Fruit fly (Drosophila melanogaster) whole organism, embryonic: ENCODE data around the gene Usp14.

Experiments used
- Atf3 ChIP-seq: fragments of 200-800 bp; sonication (Bioruptor generic); optimal IDR thresholded peaks from 3 replicates; lab custom pipeline; 2016; ENCODE audit warnings: missing biosample characterization, missing genetic modification characterization
- CG1024 ChIP-seq: fragments of 200-800 bp; sonication (Bioruptor generic); IDR thresholded peaks from 2 replicates; pipeline ENCODE4 v1.3.6; 2022; ENCODE audit warnings: missing biosample characterization, missing genetic modification characterization
- CG1233 ChIP-seq: fragments of 200-800 bp; sonication (Bioruptor generic); optimal IDR thresholded peaks from 4 replicates; lab custom pipeline; 2018; ENCODE audit warnings: missing biosample characterization, mild to moderate bottlenecking, missing genetic modification characterization
- CG15696 ChIP-seq: fragments of 200-800 bp; sonication (Bioruptor generic); optimal IDR thresholded peaks from 2 replicates; lab custom pipeline; 2019; ENCODE audit warnings: missing biosample characterization, mild to moderate bottlenecking, missing genetic modification characterization, moderate library complexity
- CG1602 ChIP-seq: fragments of 200-800 bp; sonication (Bioruptor generic); optimal IDR thresholded peaks from 3 replicates; lab custom pipeline; 2016; ENCODE audit warnings: missing biosample characterization, missing genetic modification characterization
- CG17186 ChIP-seq: fragments of 200-800 bp; sonication (Bioruptor generic); optimal IDR thresholded peaks from 3 replicates; lab custom pipeline; 2017; ENCODE audit warnings: missing biosample characterization, missing genetic modification reagents, missing genetic modification characterization
- CG17361 ChIP-seq: fragments of 200-800 bp; sonication (Bioruptor generic); IDR thresholded peaks from 3 replicates; pipeline ENCODE4 v1.3.6; 2022; ENCODE audit warnings: missing biosample characterization, missing genetic modification characterization
- CG17802 ChIP-seq: fragments of 200-800 bp; sonication (Bioruptor generic); optimal IDR thresholded peaks from 2 replicates; lab custom pipeline; 2018; ENCODE audit warnings: missing biosample characterization, mild to moderate bottlenecking, missing genetic modification characterization, moderate library complexity
- CG17912 ChIP-seq: fragments of 200-800 bp; sonication (Bioruptor generic); optimal IDR thresholded peaks from 2 replicates; lab custom pipeline; 2018; ENCODE audit warnings: missing biosample characterization, mild to moderate bottlenecking, missing genetic modification characterization
- CG18764 ChIP-seq: fragments of 200-800 bp; sonication (Bioruptor generic); optimal IDR thresholded peaks from 3 replicates; lab custom pipeline; 2016; ENCODE audit warnings: missing biosample characterization, missing genetic modification characterization
- CG2199 ChIP-seq: fragments of 200-800 bp; sonication (Bioruptor generic); IDR thresholded peaks from 3 replicates; pipeline ENCODE4 v1.3.6; 2022; ENCODE audit warnings: missing biosample characterization, missing genetic modification characterization
- CG34422 ChIP-seq: fragments of 200-800 bp; sonication (Bioruptor generic); IDR thresholded peaks from 3 replicates; pipeline ENCODE4 v1.3.6; 2022; ENCODE audit warnings: missing biosample characterization, missing genetic modification characterization
- CG4617 ChIP-seq: fragments of 200-800 bp; sonication (Bioruptor generic); optimal IDR thresholded peaks from 3 replicates; lab custom pipeline; 2016; ENCODE audit warnings: missing biosample characterization, missing genetic modification characterization, borderline replicate concordance
- CG6272 ChIP-seq: fragments of 200-800 bp; sonication (Bioruptor generic); IDR thresholded peaks from 2 replicates; pipeline ENCODE4 v1.3.6; 2022; ENCODE audit warnings: missing biosample characterization, missing genetic modification characterization
- CG6791 ChIP-seq: fragments of 200-800 bp; sonication (Bioruptor generic); IDR thresholded peaks from 3 replicates; pipeline ENCODE4 v1.3.6; 2022; ENCODE audit warnings: missing biosample characterization, missing genetic modification characterization; ENCODE audit not compliant: partially characterized antibody
- CG7745 ChIP-seq: fragments of 200-800 bp; sonication (Bioruptor generic); optimal IDR thresholded peaks from 2 replicates; lab custom pipeline; 2018; ENCODE audit warnings: missing biosample characterization, mild to moderate bottlenecking, missing genetic modification characterization, moderate library complexity
- CG7963 ChIP-seq: fragments of 200-800 bp; sonication (Bioruptor generic); IDR thresholded peaks from 3 replicates; pipeline ENCODE4 v1.3.6; 2022; ENCODE audit warnings: missing biosample characterization, missing genetic modification characterization; ENCODE audit not compliant: partially characterized antibody
- CG8478 ChIP-seq: fragments of >200 bp; optimal IDR thresholded peaks from 2 replicates; lab custom pipeline; 2018
- D19B ChIP-seq: fragments of 200-800 bp; sonication (Bioruptor generic); optimal IDR thresholded peaks from 2 replicates; lab custom pipeline; 2017; ENCODE audit warnings: missing biosample characterization, mild to moderate bottlenecking, missing genetic modification characterization
- Dbx ChIP-seq: fragments of 200-800 bp; sonication (Bioruptor generic); IDR thresholded peaks from 3 replicates; pipeline ENCODE4 v1.3.6; 2022; ENCODE audit warnings: missing biosample characterization, missing genetic modification characterization
- Doc3 ChIP-seq: fragments of 200-800 bp; sonication (Bioruptor generic); IDR thresholded peaks from 3 replicates; pipeline ENCODE4 v1.3.6; 2022; ENCODE audit warnings: missing biosample characterization, missing genetic modification characterization; ENCODE audit not compliant: partially characterized antibody
- Dp ChIP-seq: fragments of 200-800 bp; sonication (Bioruptor generic); optimal IDR thresholded peaks from 2 replicates; lab custom pipeline; 2018; ENCODE audit warnings: missing biosample characterization, mild to moderate bottlenecking, missing genetic modification characterization, moderate library complexity
- Fer1 ChIP-seq: fragments of 200-800 bp; sonication (Bioruptor generic); optimal IDR thresholded peaks from 2 replicates; lab custom pipeline; 2017; ENCODE audit warnings: missing biosample characterization, mild to moderate bottlenecking, missing genetic modification characterization
- Fer2 ChIP-seq: fragments of 200-800 bp; sonication (Bioruptor generic); optimal IDR thresholded peaks from 2 replicates; lab custom pipeline; 2018; ENCODE audit warnings: missing biosample characterization, mild to moderate bottlenecking, missing genetic modification characterization, moderate library complexity
- Hand ChIP-seq: fragments of 200-800 bp; sonication (Bioruptor generic); optimal IDR thresholded peaks from 2 replicates; lab custom pipeline; 2017; ENCODE audit warnings: mild to moderate bottlenecking, missing biosample characterization, missing genetic modification reagents, missing genetic modification characterization
- Hmr ChIP-seq: fragments of 200-800 bp; sonication (Bioruptor generic); optimal IDR thresholded peaks from 3 replicates; lab custom pipeline; 2017; ENCODE audit warnings: mild to moderate bottlenecking, missing biosample characterization, missing genetic modification reagents, missing genetic modification characterization
- Hr78 ChIP-seq, 2 experiments: fragments of 200-800 bp in 1 of 2; fragments of >200 bp in 1 of 2; sonication (Bioruptor generic) in 1 of 2; optimal IDR thresholded peaks; 2 replicates each; lab custom pipeline; 2017 to 2019; ENCODE audit warnings: missing biosample characterization in 2 of 2, missing genetic modification characterization in 2 of 2, mild to moderate bottlenecking in 1 of 2, moderate library complexity in 1 of 2
- MTF-1 ChIP-seq: fragments of 200-800 bp; sonication (Bioruptor generic); optimal IDR thresholded peaks from 2 replicates; lab custom pipeline; 2018; ENCODE audit warnings: missing biosample characterization, mild to moderate bottlenecking, missing genetic modification characterization, borderline replicate concordance
- NK7.1 ChIP-seq: fragments of 200-800 bp; sonication (Bioruptor generic); optimal IDR thresholded peaks from 3 replicates; lab custom pipeline; 2016; ENCODE audit warnings: missing biosample characterization, missing genetic modification characterization
- PHDP ChIP-seq: fragments of 200-800 bp; sonication (Bioruptor generic); optimal IDR thresholded peaks from 3 replicates; lab custom pipeline; 2018; ENCODE audit warnings: missing biosample characterization, mild to moderate bottlenecking, missing genetic modification characterization, moderate library complexity
- Xrp1 ChIP-seq: fragments of 200-800 bp; sonication (Bioruptor generic); IDR thresholded peaks from 2 replicates; pipeline ENCODE4 v1.3.6; 2022; ENCODE audit warnings: missing biosample characterization, missing genetic modification characterization
- ab ChIP-seq: fragments of 200-800 bp; sonication (Bioruptor generic); optimal IDR thresholded peaks from 2 replicates; lab custom pipeline; 2016; ENCODE audit warnings: missing biosample characterization, missing genetic modification characterization
- ap ChIP-seq: fragments of 200-800 bp; sonication (Bioruptor generic); IDR thresholded peaks from 2 replicates; pipeline ENCODE4 v1.3.6; 2022; ENCODE audit warnings: missing biosample characterization, missing genetic modification characterization
- az2 ChIP-seq: fragments of 200-800 bp; sonication (Bioruptor generic); optimal IDR thresholded peaks from 3 replicates; lab custom pipeline; 2016; ENCODE audit warnings: missing biosample characterization, missing genetic modification characterization
- chm ChIP-seq: fragments of 200-800 bp; sonication (Bioruptor generic); IDR thresholded peaks from 2 replicates; pipeline ENCODE4 v1.3.6; 2022; ENCODE audit warnings: missing biosample characterization, missing genetic modification characterization
- exex ChIP-seq: fragments of 200-800 bp; sonication (Bioruptor generic); optimal IDR thresholded peaks from 4 replicates; lab custom pipeline; 2018; ENCODE audit warnings: missing biosample characterization, mild to moderate bottlenecking, missing genetic modification characterization, moderate library complexity
- eyg ChIP-seq: fragments of 200-800 bp; sonication (Bioruptor generic); optimal IDR thresholded peaks from 3 replicates; lab custom pipeline; 2016; ENCODE audit warnings: missing biosample characterization, missing genetic modification characterization
- fd64A ChIP-seq: fragments of 200-800 bp; sonication (Bioruptor generic); optimal IDR thresholded peaks from 3 replicates; lab custom pipeline; 2018; ENCODE audit warnings: missing biosample characterization, mild to moderate bottlenecking, missing genetic modification characterization
- gsb ChIP-seq: fragments of 200-800 bp; sonication (Bioruptor generic); IDR thresholded peaks from 2 replicates; pipeline ENCODE4 v1.3.6; 2022; ENCODE audit warnings: missing biosample characterization, missing genetic modification characterization
- gt ChIP-seq: fragments of 200-800 bp; sonication (Bioruptor generic); IDR thresholded peaks from 2 replicates; pipeline ENCODE4 v1.3.6; 2022; ENCODE audit warnings: missing biosample characterization, missing genetic modification characterization
- hkb ChIP-seq, 2 experiments: fragments of 200-800 bp in 1 of 2; fragments of >200 bp in 1 of 2; sonication (Bioruptor generic) in 1 of 2; IDR thresholded peaks in 1 of 2; optimal IDR thresholded peaks in 1 of 2; 2 replicates each; pipeline versions ENCODE4 v1.3.6 to Lab custom; 2017 to 2022; ENCODE audit warnings: missing biosample characterization in 1 of 2, missing genetic modification characterization in 1 of 2
- hth ChIP-seq: fragments of >200 bp; optimal IDR thresholded peaks from 2 replicates; lab custom pipeline; 2017; ENCODE audit warnings: inconsistent platforms
- lmd ChIP-seq: fragments of 200-800 bp; sonication (Bioruptor generic); IDR thresholded peaks from 2 replicates; pipeline ENCODE4 v1.3.6; 2022; ENCODE audit warnings: missing biosample characterization, missing genetic modification characterization
- lola ChIP-seq, 3 experiments: fragments of >200 bp in 2 of 3; fragments of 200-800 bp in 1 of 3; sonication (Bioruptor generic) in 1 of 3; optimal IDR thresholded peaks; 2 replicates each; lab custom pipeline; 2017 to 2019; ENCODE audit warnings: missing biosample characterization in 3 of 3, missing genetic modification characterization in 3 of 3, mild to moderate bottlenecking in 1 of 3, moderate library complexity in 1 of 3
- pita ChIP-seq: fragments of 200-800 bp; sonication (Bioruptor generic); optimal IDR thresholded peaks from 2 replicates; lab custom pipeline; 2017; ENCODE audit warnings: missing biosample characterization, mild to moderate bottlenecking, missing genetic modification characterization
- schlank ChIP-seq: fragments of 200-800 bp; sonication (Bioruptor generic); optimal IDR thresholded peaks from 2 replicates; lab custom pipeline; 2018; ENCODE audit warnings: missing biosample characterization, mild to moderate bottlenecking, missing genetic modification characterization
- shn ChIP-seq: fragments of 200-800 bp; sonication (Bioruptor generic); optimal IDR thresholded peaks from 3 replicates; lab custom pipeline; 2016; ENCODE audit warnings: missing biosample characterization, missing genetic modification characterization
- twi ChIP-seq: fragments of 200-800 bp; optimal IDR thresholded peaks from 2 replicates; lab custom pipeline; 2019; ENCODE audit warnings: missing biosample characterization, mild to moderate bottlenecking, missing genetic modification characterization, moderate library complexity
- zen ChIP-seq: fragments of 200-800 bp; sonication (Bioruptor generic); optimal IDR thresholded peaks from 3 replicates; lab custom pipeline; 2018; ENCODE audit warnings: missing biosample characterization, mild to moderate bottlenecking, missing genetic modification characterization, moderate library complexity
- zf30C ChIP-seq: fragments of 200-800 bp; sonication (Bioruptor generic); optimal IDR thresholded peaks from 3 replicates; lab custom pipeline; 2018; ENCODE audit warnings: missing biosample characterization, mild to moderate bottlenecking, missing genetic modification characterization

Usp14 gene

DNA sequence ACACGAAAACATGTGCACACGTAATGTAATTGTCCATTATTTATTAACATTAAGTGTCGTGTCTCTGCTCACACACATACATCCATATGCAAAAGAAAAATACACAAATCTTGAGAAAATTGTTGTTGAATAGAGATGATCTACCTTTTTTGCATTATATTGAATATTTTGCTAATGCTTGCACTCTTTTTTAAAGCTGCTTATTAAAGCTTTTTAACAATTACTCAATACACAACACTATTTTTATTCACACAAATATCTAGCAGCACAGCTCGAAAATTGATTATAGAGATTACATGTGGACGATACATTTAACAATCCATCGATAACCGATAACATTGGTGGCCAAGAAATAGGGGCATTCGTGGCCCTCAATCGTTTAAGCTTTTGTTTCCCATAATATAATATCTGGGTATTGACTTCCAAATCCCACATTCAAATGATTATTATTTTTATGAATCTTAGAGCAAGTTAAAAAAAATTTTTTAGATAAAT is 22.1 kb downstream of the Usp14 start, which contains the start of gene Ufd4:
Ufd4 (minus strand) TSS at position 300 of the 495 bp plus-strand sequence.
- no peak for TF ChIP-seq ab (GFP tag; lab: Kevin White, UChicago)
- peak; percentile 65 for TF ChIP-seq CG15696 (tag; lab: Kevin White, UChicago)
- TF ChIP-seq CG1024 (GFP tag; lab: Robert Waterston, UW): peak; percentile 80; the same call in 1 of the 2 replicates
- no peak for TF ChIP-seq CG34422 (GFP tag; lab: Robert Waterston, UW)
- TF ChIP-seq gsb (GFP tag; lab: Robert Waterston, UW): no peak
- TF ChIP-seq CG17186: no peak
- TF ChIP-seq CG1233 (GFP tag; lab: Kevin White, UChicago): peak; percentile 46
- no peak for TF ChIP-seq D19B
- no peak for TF ChIP-seq twi
- TF ChIP-seq lmd (GFP tag; lab: Robert Waterston, UW): no peak
- no peak for TF ChIP-seq MTF-1 (GFP tag; lab: Kevin White, UChicago)
- TF ChIP-seq lola (GFP tag; optimal IDR thresholded peaks at IDR 0.05; lab: Kevin White, UChicago): peak in 1 of 3 experiments; percentile 66
- TF ChIP-seq chm (GFP tag; lab: Robert Waterston, UW): no peak
- no peak for TF ChIP-seq fd64A (GFP tag; lab: Kevin White, UChicago)
- TF ChIP-seq Xrp1: peak; percentile 79
- no peak for TF ChIP-seq CG6272
- TF ChIP-seq Hmr (GFP tag; lab: Kevin White, UChicago): no peak
- TF ChIP-seq hkb (optimal IDR thresholded peaks at IDR 0.05; lab: Kevin White, UChicago): no peak
- TF ChIP-seq hkb (GFP tag; IDR thresholded peaks at IDR 0.05; lab: Robert Waterston, UW): peak; percentile 84
- TF ChIP-seq exex (tag; lab: Kevin White, UChicago): peak; percentile 53
- TF ChIP-seq pita (GFP tag; lab: Kevin White, UChicago): no peak
- peak; percentile 68 for TF ChIP-seq CG4617 (GFP tag; lab: Kevin White, UChicago)
- 0 out of 3 replicates have a peak, but pooled peaks have one; percentile 7 for TF ChIP-seq CG2199 (GFP tag; lab: Robert Waterston, UW)
- peak; percentile 50 for TF ChIP-seq CG18764 (GFP tag; lab: Kevin White, UChicago)
- peak; percentile 46 for TF ChIP-seq CG1602
- TF ChIP-seq CG17361 (GFP tag; lab: Robert Waterston, UW): no peak
- TF ChIP-seq CG8478: no peak
- TF ChIP-seq zen (tag; lab: Kevin White, UChicago): no peak
- TF ChIP-seq shn (GFP tag; lab: Kevin White, UChicago): peak; percentile 33
- peak; percentile 7 for TF ChIP-seq CG7745 (tag; lab: Kevin White, UChicago)
- TF ChIP-seq Fer1 (GFP tag; lab: Kevin White, UChicago): peak; percentile 76
- no peak for TF ChIP-seq hth
- no peak for TF ChIP-seq ap (GFP tag; lab: Robert Waterston, UW)
- TF ChIP-seq gt (GFP tag; lab: Robert Waterston, UW): no peak
- no peak for TF ChIP-seq PHDP
- no peak for TF ChIP-seq Fer2 (tag; lab: Kevin White, UChicago)
- no peak for TF ChIP-seq zf30C (GFP tag; lab: Kevin White, UChicago)
- no peak for TF ChIP-seq schlank (tag; lab: Kevin White, UChicago)
- no peak for TF ChIP-seq CG17912 (GFP tag; lab: Kevin White, UChicago)
- TF ChIP-seq Atf3 (GFP tag; lab: Kevin White, UChicago): no peak
- TF ChIP-seq CG6791 (GFP tag; lab: Robert Waterston, UW): no peak
- TF ChIP-seq CG17802 (tag; lab: Kevin White, UChicago): no peak
- TF ChIP-seq Hr78 (GFP tag; optimal IDR thresholded peaks at IDR 0.05; lab: Kevin White, UChicago): no peak
- TF ChIP-seq Dp (GFP tag; lab: Kevin White, UChicago): peak; percentile 16
- TF ChIP-seq NK7.1 (GFP tag; lab: Kevin White, UChicago): peak; percentile 16
- TF ChIP-seq Hand (GFP tag; lab: Kevin White, UChicago): peak; percentile 81
- TF ChIP-seq CG7963: no peak
- peak; percentile 72 for TF ChIP-seq az2
- peak; percentile 68; the same call in 1 of the 3 replicates for TF ChIP-seq Dbx
- 0 out of 3 replicates have a peak, but pooled peaks have one; percentile 36 for TF ChIP-seq Doc3 (GFP tag; lab: Robert Waterston, UW)
- peak; percentile 23 for TF ChIP-seq eyg (GFP tag; lab: Kevin White, UChicago)
